Fruit fly (Drosophila melanogaster) whole organism, embryonic: ENCODE measurements around the gene CG3862.

Source experiments
- C15 ChIP-seq: fragments of 200-800 bp; sonication (Bioruptor generic); IDR thresholded peaks from 3 replicates; pipeline ENCODE4 v1.3.6; 2022; ENCODE audit warnings: missing biosample characterization, missing genetic modification characterization
- CG10267 ChIP-seq: fragments of 200-800 bp; sonication (Bioruptor generic); optimal IDR thresholded peaks from 2 replicates; lab custom pipeline; 2018; ENCODE audit warnings: missing biosample characterization, mild to moderate bottlenecking, missing genetic modification characterization, moderate library complexity
- CG10366 ChIP-seq: fragments of 200-800 bp; sonication (Bioruptor generic); IDR thresholded peaks from 2 replicates; pipeline ENCODE4 v1.3.6; 2022; ENCODE audit warnings: missing biosample characterization, missing genetic modification characterization
- CG12104 ChIP-seq: fragments of 200-800 bp; sonication (Bioruptor generic); optimal IDR thresholded peaks from 3 replicates; lab custom pipeline; 2016; ENCODE audit warnings: missing biosample characterization, missing genetic modification characterization
- CG12299 ChIP-seq: fragments of 200-800 bp; sonication (Bioruptor generic); optimal IDR thresholded peaks from 2 replicates; lab custom pipeline; 2018; ENCODE audit warnings: missing biosample characterization, mild to moderate bottlenecking, missing genetic modification characterization
- CG13894 ChIP-seq: fragments of 200-800 bp; sonication (Bioruptor generic); optimal IDR thresholded peaks from 3 replicates; lab custom pipeline; 2018; ENCODE audit warnings: missing biosample characterization, mild to moderate bottlenecking, missing genetic modification characterization, moderate library complexity
- CG14441 ChIP-seq: fragments of 200-800 bp; sonication (Bioruptor generic); IDR thresholded peaks from 2 replicates; pipeline ENCODE4 v1.3.6; 2022; ENCODE audit warnings: missing biosample characterization, missing genetic modification characterization
- CG15011 ChIP-seq: fragments of 200-800 bp; sonication (Bioruptor generic); optimal IDR thresholded peaks from 3 replicates; lab custom pipeline; 2018; ENCODE audit warnings: missing biosample characterization, mild to moderate bottlenecking, missing genetic modification characterization
- CG1602 ChIP-seq: fragments of 200-800 bp; sonication (Bioruptor generic); optimal IDR thresholded peaks from 3 replicates; lab custom pipeline; 2016; ENCODE audit warnings: missing biosample characterization, missing genetic modification characterization
- CG16815 ChIP-seq: fragments of 200-800 bp; sonication (Bioruptor generic); optimal IDR thresholded peaks from 3 replicates; lab custom pipeline; 2017; ENCODE audit warnings: missing biosample characterization, mild to moderate bottlenecking, missing genetic modification characterization
- CG2712 ChIP-seq: fragments of 200-800 bp; optimal IDR thresholded peaks from 3 replicates; lab custom pipeline; 2019; ENCODE audit warnings: missing biosample characterization, mild to moderate bottlenecking, missing genetic modification characterization, moderate library complexity
- CG31441 ChIP-seq: fragments of 200-800 bp; sonication (Bioruptor generic); IDR thresholded peaks from 2 replicates; pipeline ENCODE4 v1.3.6; 2022; ENCODE audit warnings: missing biosample characterization, missing genetic modification characterization
- CG32772 ChIP-seq: fragments of 200-800 bp; sonication (Bioruptor generic); IDR thresholded peaks from 2 replicates; pipeline ENCODE4 v1.3.6; 2022; ENCODE audit warnings: missing biosample characterization, missing genetic modification characterization
- CG34422 ChIP-seq: fragments of 200-800 bp; sonication (Bioruptor generic); IDR thresholded peaks from 3 replicates; pipeline ENCODE4 v1.3.6; 2022; ENCODE audit warnings: missing biosample characterization, missing genetic modification characterization
- CG4404 ChIP-seq: fragments of 200-800 bp; sonication (Bioruptor generic); IDR thresholded peaks from 2 replicates; pipeline ENCODE4 v1.3.6; 2022; ENCODE audit warnings: missing biosample characterization, missing genetic modification characterization
- CG5245 ChIP-seq: fragments of 200-800 bp; sonication (Bioruptor generic); optimal IDR thresholded peaks from 3 replicates; lab custom pipeline; 2016; ENCODE audit warnings: missing biosample characterization, missing genetic modification characterization
- CG6272 ChIP-seq: fragments of 200-800 bp; sonication (Bioruptor generic); IDR thresholded peaks from 2 replicates; pipeline ENCODE4 v1.3.6; 2022; ENCODE audit warnings: missing biosample characterization, missing genetic modification characterization
- CG6854 ChIP-seq: fragments of 200-800 bp; sonication (Bioruptor generic); optimal IDR thresholded peaks from 3 replicates; lab custom pipeline; 2017; ENCODE audit warnings: missing biosample characterization, mild to moderate bottlenecking, missing genetic modification characterization
- CG8388 ChIP-seq: fragments of 200-800 bp; sonication (Bioruptor generic); optimal IDR thresholded peaks from 2 replicates; lab custom pipeline; 2019; ENCODE audit warnings: missing biosample characterization, mild to moderate bottlenecking, missing genetic modification characterization, moderate library complexity
- CG8478 ChIP-seq: fragments of >200 bp; optimal IDR thresholded peaks from 2 replicates; lab custom pipeline; 2018
- CG8924 ChIP-seq: fragments of 200-800 bp; optimal IDR thresholded peaks from 3 replicates; lab custom pipeline; 2019; ENCODE audit warnings: missing biosample characterization, mild to moderate bottlenecking, missing genetic modification characterization, moderate library complexity
- CG9797 ChIP-seq: fragments of 200-800 bp; sonication (Bioruptor generic); optimal IDR thresholded peaks from 3 replicates; lab custom pipeline; 2018; ENCODE audit warnings: missing biosample characterization, mild to moderate bottlenecking, missing genetic modification characterization
- Doc3 ChIP-seq: fragments of 200-800 bp; sonication (Bioruptor generic); IDR thresholded peaks from 3 replicates; pipeline ENCODE4 v1.3.6; 2022; ENCODE audit warnings: missing biosample characterization, missing genetic modification characterization; ENCODE audit not compliant: partially characterized antibody
- GATAe ChIP-seq: fragments of 200-800 bp; sonication (Bioruptor generic); conservative IDR thresholded peaks from 2 replicates; pipeline ENCODE4 v1.3.6; 2022; ENCODE audit warnings: missing biosample characterization, missing genetic modification characterization
- Hmr ChIP-seq: fragments of 200-800 bp; sonication (Bioruptor generic); optimal IDR thresholded peaks from 3 replicates; lab custom pipeline; 2017; ENCODE audit warnings: mild to moderate bottlenecking, missing biosample characterization, missing genetic modification reagents, missing genetic modification characterization
- Hr3 ChIP-seq: fragments of 200-800 bp; sonication (Bioruptor generic); optimal IDR thresholded peaks from 3 replicates; lab custom pipeline; 2016; ENCODE audit warnings: missing biosample characterization, missing genetic modification characterization
- Nf-YB ChIP-seq: fragments of 200-800 bp; sonication (Bioruptor generic); optimal IDR thresholded peaks from 3 replicates; lab custom pipeline; 2019; ENCODE audit warnings: missing biosample characterization, mild to moderate bottlenecking, missing genetic modification characterization, moderate library complexity
- Poxn ChIP-seq: fragments of 200-800 bp; sonication (Bioruptor generic); IDR thresholded peaks from 2 replicates; pipeline ENCODE4 v1.3.6; 2022; ENCODE audit warnings: missing biosample characterization, missing genetic modification characterization
- Ravus ChIP-seq: fragments of 200-800 bp; sonication (Bioruptor generic); IDR thresholded peaks from 2 replicates; pipeline ENCODE4 v1.3.6; 2022; ENCODE audit warnings: missing biosample characterization, missing genetic modification characterization
- TFAM ChIP-seq: fragments of 200-800 bp; sonication (Bioruptor generic); optimal IDR thresholded peaks from 2 replicates; lab custom pipeline; 2017; ENCODE audit warnings: missing biosample characterization, missing genetic modification characterization, inconsistent platforms
- Taf1 ChIP-seq: fragments of 200-800 bp; sonication (Bioruptor generic); IDR thresholded peaks from 2 replicates; pipeline ENCODE4 v1.3.6; 2022; ENCODE audit warnings: missing biosample characterization, missing genetic modification characterization
- ac ChIP-seq: fragments of 200-800 bp; sonication (Bioruptor generic); optimal IDR thresholded peaks from 3 replicates; lab custom pipeline; 2017; ENCODE audit warnings: missing biosample characterization, mild to moderate bottlenecking, missing genetic modification characterization
- amos ChIP-seq: fragments of 200-800 bp; sonication (Bioruptor generic); IDR thresholded peaks from 2 replicates; pipeline ENCODE4 v1.3.6; 2022; ENCODE audit warnings: missing biosample characterization, missing genetic modification characterization; ENCODE audit not compliant: partially characterized antibody
- ara ChIP-seq: fragments of 200-800 bp; sonication (Bioruptor generic); IDR thresholded peaks from 2 replicates; pipeline ENCODE4 v1.3.6; 2022; ENCODE audit warnings: missing biosample characterization, missing genetic modification characterization
- cas ChIP-seq: fragments of 200-800 bp; sonication (Bioruptor generic); IDR thresholded peaks from 2 replicates; pipeline ENCODE4 v1.3.6; 2022; ENCODE audit warnings: missing biosample characterization, missing genetic modification characterization
- ci ChIP-seq: fragments of 200-800 bp; sonication (Bioruptor generic); IDR thresholded peaks from 3 replicates; pipeline ENCODE4 v1.3.6; 2022; ENCODE audit warnings: missing biosample characterization, missing genetic modification characterization
- en ChIP-seq: fragments of 200-800 bp; sonication (Bioruptor generic); optimal IDR thresholded peaks from 2 replicates; lab custom pipeline; 2016; ENCODE audit warnings: missing biosample characterization, missing genetic modification characterization
- gcm ChIP-seq: fragments of 200-800 bp; sonication (Bioruptor generic); optimal IDR thresholded peaks from 2 replicates; lab custom pipeline; 2019; ENCODE audit warnings: missing biosample characterization, mild to moderate bottlenecking, missing genetic modification characterization, moderate library complexity
- gsb ChIP-seq: fragments of 200-800 bp; sonication (Bioruptor generic); IDR thresholded peaks from 2 replicates; pipeline ENCODE4 v1.3.6; 2022; ENCODE audit warnings: missing biosample characterization, missing genetic modification characterization
- hkb ChIP-seq, 2 experiments: fragments of 200-800 bp in 1 of 2; fragments of >200 bp in 1 of 2; sonication (Bioruptor generic) in 1 of 2; IDR thresholded peaks in 1 of 2; optimal IDR thresholded peaks in 1 of 2; 2 replicates each; pipeline versions ENCODE4 v1.3.6 to Lab custom; 2017 to 2022; ENCODE audit warnings: missing biosample characterization in 1 of 2, missing genetic modification characterization in 1 of 2
- jumu ChIP-seq: fragments of 200-800 bp; sonication (Bioruptor generic); optimal IDR thresholded peaks from 3 replicates; lab custom pipeline; 2016; ENCODE audit warnings: missing biosample characterization, missing genetic modification characterization
- nerfin-1 ChIP-seq: fragments of 200-800 bp; sonication (Bioruptor generic); optimal IDR thresholded peaks from 3 replicates; lab custom pipeline; 2019; ENCODE audit warnings: missing biosample characterization, mild to moderate bottlenecking, missing genetic modification characterization, moderate library complexity
- pb ChIP-seq: fragments of 200-800 bp; sonication (Bioruptor generic); optimal IDR thresholded peaks from 3 replicates; lab custom pipeline; 2016; ENCODE audit warnings: missing biosample characterization, missing genetic modification characterization
- sens ChIP-seq: fragments of 200-800 bp; sonication (Bioruptor generic); peaks from one replicate; lab custom pipeline; 2016; ENCODE audit warnings: missing biosample characterization, missing genetic modification characterization
- sens-2 ChIP-seq: fragments of 200-800 bp; sonication (Bioruptor generic); IDR thresholded peaks from 2 replicates; pipeline ENCODE4 v1.3.6; 2022; ENCODE audit warnings: missing biosample characterization, missing genetic modification characterization
- seq ChIP-seq: fragments of 200-800 bp; sonication (Bioruptor generic); IDR thresholded peaks from 2 replicates; pipeline ENCODE4 v1.3.6; 2022; ENCODE audit warnings: missing biosample characterization, missing genetic modification characterization
- sisA ChIP-seq: fragments of 200-800 bp; sonication (Bioruptor generic); IDR thresholded peaks from 2 replicates; pipeline ENCODE4 v1.3.6; 2022; ENCODE audit warnings: missing biosample characterization, missing genetic modification characterization
- slbo ChIP-seq: fragments of 200-800 bp; sonication (Bioruptor generic); IDR thresholded peaks from 2 replicates; pipeline ENCODE4 v1.3.6; 2022; ENCODE audit warnings: missing biosample characterization, missing genetic modification characterization
- trh ChIP-seq: fragments of 200-800 bp; sonication (Bioruptor generic); optimal IDR thresholded peaks from 2 replicates; lab custom pipeline; 2016; ENCODE audit warnings: missing biosample characterization, missing genetic modification characterization
- unpg ChIP-seq: fragments of 200-800 bp; sonication (Bioruptor generic); optimal IDR thresholded peaks from 3 replicates; lab custom pipeline; 2018; ENCODE audit warnings: missing biosample characterization, mild to moderate bottlenecking, missing genetic modification characterization, moderate library complexity

The CG3862 gene

dm6 chr2L:866950-867744 is 41.5 kb upstream of the CG3862 start (continued):
- TF ChIP-seq CG10267 (tag; lab: Kevin White, UChicago) (peak; percentile 82), CG9797 (GFP tag; lab: Kevin White, UChicago) (peak; percentile 7), en (GFP tag; lab: Kevin White, UChicago) (peak; percentile 73), CG5245 (GFP tag; lab: Kevin White, UChicago) (peak; percentile 90), CG8388 (GFP tag; lab: Kevin White, UChicago) (peak; percentile 88), trh (GFP tag; lab: Kevin White, UChicago) (peak; percentile 69), CG12104 (GFP tag; lab: Kevin White, UChicago) (peak; percentile 87), CG2712 (tag; lab: Kevin White, UChicago) (peak; percentile 90), nerfin-1 (peak; percentile 88), Nf-YB (peak; percentile 73), cas (GFP tag; lab: Robert Waterston, UW) (peak; percentile 85), gsb (GFP tag; lab: Robert Waterston, UW) (peak; percentile 94), slbo (GFP tag; lab: Robert Waterston, UW) (peak; percentile 97), CG14441 (GFP tag; lab: Robert Waterston, UW) (peak; percentile 97), TFAM (GFP tag; lab: Kevin White, UChicago) (peak; percentile 46), pb (GFP tag; lab: Kevin White, UChicago) (peak; percentile 54), ci (GFP tag; lab: Robert Waterston, UW) (peak; percentile 97), CG16815 (GFP tag; lab: Kevin White, UChicago) (peak; percentile 86), jumu (peak; percentile 90), CG1602 (GFP tag; lab: Kevin White, UChicago) (peak; percentile 88), Taf1 (peak; percentile 91), CG8924 (tag; lab: Kevin White, UChicago) (peak; percentile 93), C15 (GFP tag; lab: Robert Waterston, UW) (peak; percentile 88), Poxn (GFP tag; lab: Robert Waterston, UW) (peak; percentile 80), sens (GFP tag; lab: Kevin White, UChicago) (peak; percentile 99), CG32772 (peak; percentile 92), CG34422 (peak; percentile 95), CG12299 (tag; lab: Kevin White, UChicago) (peak; percentile 93), CG8478 (lab: Kevin White, UChicago) (no peak), amos (GFP tag; lab: Robert Waterston, UW) (0 out of 2 replicates have a peak, but pooled peaks have one; percentile 14), seq (GFP tag; lab: Robert Waterston, UW) (peak; percentile 95), unpg (peak; percentile 94), gcm (GFP tag; lab: Kevin White, UChicago) (peak; percentile 85), CG4404 (GFP tag; lab: Robert Waterston, UW) (peak; percentile 93), Ravus (peak; percentile 89), CG15011 (GFP tag; lab: Kevin White, UChicago) (peak; percentile 81), CG10366 (peak; percentile 96), Hr3 (GFP tag; lab: Kevin White, UChicago) (peak; percentile 85), CG6272 (peak; percentile 94), CG6854 (GFP tag; lab: Kevin White, UChicago) (peak; percentile 78), sisA (GFP tag; lab: Robert Waterston, UW) (peak; percentile 95), hkb (optimal IDR thresholded peaks at IDR 0.05; lab: Kevin White, UChicago) (no peak), hkb (GFP tag; IDR thresholded peaks at IDR 0.05; lab: Robert Waterston, UW) (peak; percentile 96), ara (GFP tag; lab: Robert Waterston, UW) (peak; percentile 95), sens-2 (peak; percentile 88), CG31441 (GFP tag; lab: Robert Waterston, UW) (peak; percentile 88), Hmr (GFP tag; lab: Kevin White, UChicago) (peak; percentile 92), ac (GFP tag; lab: Kevin White, UChicago) (peak; percentile 68), Doc3 (no peak), GATAe (peak; percentile 59), CG13894 (tag; lab: Kevin White, UChicago) (peak; percentile 89)
